Worm (Caenorhabditis elegans) whole organism, early embryonic: ENCODE measurements around the gene nhr-268.

Source experiments
- tbx-11 ChIP-seq: fragments of 200-800 bp; sonication (Bioruptor generic); IDR thresholded peaks from 2 replicates; pipeline ENCODE4 v1.3.6; 2022; ENCODE audit warnings: missing genetic modification characterization, missing compliant biosample characterization
- tra-4 ChIP-seq: sonication (generic microtip); optimal IDR thresholded peaks from 2 replicates; lab custom pipeline; 2017; ENCODE audit warnings: missing genetic modification characterization, missing compliant biosample characterization

- TF ChIP-seq tbx-11 (GFP tag; lab: Robert Waterston, UW) (no peak), tra-4 (tag; lab: Kevin White, UChicago) (no peak)
These were observed 21.2 kb upstream of the nhr-268 start, which contains the start of gene K06B4.4 for ce11 chrV:15668870-15669269.
